Fruit fly (Drosophila melanogaster): ENCODE measurements around the gene sba.
A peak's percentile ranks its signal among the peaks of the same experiment; 100 is the strongest.

sba gene

dm6 chr3R:23927429-23927828 lies 4.7 kb upstream of the sba start, which contains the start of gene CG13601 (continued):
- TF ChIP-seq Dref (GFP tag; IDR thresholded peaks at IDR 0.05), result peak; percentile 41; the same call in 1 of the 2 replicates
- TF ChIP-seq CG3995 (GFP tag; optimal IDR thresholded peaks at IDR 0.05), result peak; percentile 24
- 0 out of 3 replicates have a peak, but pooled peaks have one; percentile 22 for TF ChIP-seq Dbx (GFP tag; IDR thresholded peaks at IDR 0.05)
- TF ChIP-seq gce (GFP tag; IDR thresholded peaks at IDR 0.05), result no peak
- peak; percentile 81 for TF ChIP-seq MESR4 (GFP tag; optimal IDR thresholded peaks at IDR 0.05)
- 0 out of 3 replicates have a peak, but pooled peaks have one; percentile 29 for TF ChIP-seq mld (GFP tag; IDR thresholded peaks at IDR 0.05; ENCODE audit: partially characterized antibody)
- TF ChIP-seq CG3281 (GFP tag; optimal IDR thresholded peaks at IDR 0.05), result no peak
- TF ChIP-seq CG15514 (GFP tag; optimal IDR thresholded peaks at IDR 0.05), result peak; percentile 64
- no peak for TF ChIP-seq sens-2 (GFP tag; IDR thresholded peaks at IDR 0.05)
- TF ChIP-seq Mrtf (GFP tag; IDR thresholded peaks at IDR 0.05), result no peak
- TF ChIP-seq Fer3 (tag; optimal IDR thresholded peaks at IDR 0.05), result no peak
- no peak for TF ChIP-seq CG18619 (GFP tag; optimal IDR thresholded peaks at IDR 0.05)
- TF ChIP-seq cg (GFP tag; optimal IDR thresholded peaks at IDR 0.05), result no peak
- no peak for TF ChIP-seq Mad (GFP tag; optimal IDR thresholded peaks at IDR 0.05)
- peak; percentile 31 for TF ChIP-seq Max (GFP tag; optimal IDR thresholded peaks at IDR 0.05)
- TF ChIP-seq pb (GFP tag; optimal IDR thresholded peaks at IDR 0.05), result no peak
- TF ChIP-seq jing (GFP tag; optimal IDR thresholded peaks at IDR 0.05), result no peak
- TF ChIP-seq dati (GFP tag; IDR thresholded peaks at IDR 0.05), result no peak
- no peak for TF ChIP-seq oc (tag; optimal IDR thresholded peaks at IDR 0.05)
- no peak for TF ChIP-seq wdn (GFP tag; IDR thresholded peaks at IDR 0.05)
- no peak for TF ChIP-seq CG2875 (GFP tag; optimal IDR thresholded peaks at IDR 0.05)
- no peak for TF ChIP-seq tll (GFP tag; optimal IDR thresholded peaks at IDR 0.05)
- TF ChIP-seq fru (optimal IDR thresholded peaks at IDR 0.05), result no peak
- TF ChIP-seq CG3065 (GFP tag; optimal IDR thresholded peaks at IDR 0.05), result no peak
- TF ChIP-seq lmd (GFP tag; IDR thresholded peaks at IDR 0.05), result peak; percentile 48; the same call in 1 of the 2 replicates
- TF ChIP-seq stwl (tag; optimal IDR thresholded peaks at IDR 0.05), result peak; percentile 30
- no peak for TF ChIP-seq ems (GFP tag; optimal IDR thresholded peaks at IDR 0.05)
- TF ChIP-seq tio (GFP tag; optimal IDR thresholded peaks at IDR 0.05), result no peak
- peak; percentile 56; the same call in 1 of the 2 replicates for TF ChIP-seq NFAT (GFP tag; IDR thresholded peaks at IDR 0.05)
- TF ChIP-seq Bteb2 (GFP tag; optimal IDR thresholded peaks at IDR 0.05), result no peak
- TF ChIP-seq CG32767 (GFP tag; IDR thresholded peaks at IDR 0.05), result no peak
- TF ChIP-seq sima (GFP tag; optimal IDR thresholded peaks at IDR 0.05), result no peak
- no peak for TF ChIP-seq Nf-YA (GFP tag; IDR thresholded peaks at IDR 0.05)
- no peak for TF ChIP-seq Sox100B (GFP tag; optimal IDR thresholded peaks at IDR 0.05)
- TF ChIP-seq kah (GFP tag; optimal IDR thresholded peaks at IDR 0.05), result no peak
- peak; percentile 45 for TF ChIP-seq CG13894 (tag; optimal IDR thresholded peaks at IDR 0.05)
- no peak for TF ChIP-seq danr (GFP tag; IDR thresholded peaks at IDR 0.05)
- TF ChIP-seq HLH4C (GFP tag; IDR thresholded peaks at IDR 0.05; ENCODE audit: partially characterized antibody), result peak; percentile 59; the same call in 2 of the 3 replicates
- no peak for TF ChIP-seq ap (GFP tag; IDR thresholded peaks at IDR 0.05)
- no peak for TF ChIP-seq chm (GFP tag; IDR thresholded peaks at IDR 0.05)
- peak; percentile 34 for TF ChIP-seq az2 (GFP tag; optimal IDR thresholded peaks at IDR 0.05)
- TF ChIP-seq CG17328 (GFP tag; IDR thresholded peaks at IDR 0.05), result no peak
- TF ChIP-seq CG10462 (GFP tag; optimal IDR thresholded peaks at IDR 0.05), result no peak
- no peak for TF ChIP-seq ac (GFP tag; optimal IDR thresholded peaks at IDR 0.05)
- no peak for TF ChIP-seq CG4282 (GFP tag; optimal IDR thresholded peaks at IDR 0.05)
- TF ChIP-seq C15 (GFP tag; IDR thresholded peaks at IDR 0.05), result no peak
- TF ChIP-seq Hr78 (GFP tag; optimal IDR thresholded peaks at IDR 0.05), result no peak
- no peak for TF ChIP-seq CG18011 (GFP tag; optimal IDR thresholded peaks at IDR 0.05)
- peak; percentile 64; the same call in 2 of the 3 replicates for TF ChIP-seq CG11456 (GFP tag; IDR thresholded peaks at IDR 0.05)
- peak; percentile 46; the same call in 1 of the 2 replicates for TF ChIP-seq CG42726 (GFP tag; IDR thresholded peaks at IDR 0.05; ENCODE audit: partially characterized antibody)
- TF ChIP-seq Hr51 (GFP tag; optimal IDR thresholded peaks at IDR 0.05), result no peak

Data from whole organism, embryonic.